Fruit fly (Drosophila melanogaster) whole organism, embryonic: ENCODE measurements around the gene stg.

Source experiments
- CG11398 ChIP-seq: fragments of 200-800 bp; sonication (Bioruptor generic); optimal IDR thresholded peaks from 2 replicates; lab custom pipeline; 2016; ENCODE audit warnings: missing biosample characterization, missing genetic modification characterization
- CG11456 ChIP-seq: fragments of 200-800 bp; sonication (Bioruptor generic); IDR thresholded peaks from 3 replicates; pipeline ENCODE4 v1.3.6; 2022; ENCODE audit warnings: missing biosample characterization, missing genetic modification characterization
- CG12942 ChIP-seq: fragments of 200-800 bp; sonication (Bioruptor generic); optimal IDR thresholded peaks from 3 replicates; lab custom pipeline; 2016; ENCODE audit warnings: missing biosample characterization, missing genetic modification characterization
- CG14667 ChIP-seq: fragments of 200-800 bp; sonication (Bioruptor generic); IDR thresholded peaks from 2 replicates; pipeline ENCODE4 v1.3.6; 2022; ENCODE audit warnings: missing biosample characterization, missing genetic modification characterization
- CG17802 ChIP-seq: fragments of 200-800 bp; sonication (Bioruptor generic); optimal IDR thresholded peaks from 2 replicates; lab custom pipeline; 2018; ENCODE audit warnings: missing biosample characterization, mild to moderate bottlenecking, missing genetic modification characterization, moderate library complexity
- CG2202 ChIP-seq: fragments of 200-800 bp; sonication (Bioruptor generic); optimal IDR thresholded peaks from 2 replicates; lab custom pipeline; 2018; ENCODE audit warnings: missing biosample characterization, mild to moderate bottlenecking, missing genetic modification characterization
- CG3847 ChIP-seq: fragments of 200-800 bp; sonication (Bioruptor generic); IDR thresholded peaks from 2 replicates; pipeline ENCODE4 v1.3.6; 2022; ENCODE audit warnings: missing biosample characterization, missing genetic modification characterization
- CG4328 ChIP-seq: fragments of 200-800 bp; sonication (Bioruptor generic); optimal IDR thresholded peaks from 3 replicates; lab custom pipeline; 2017; ENCODE audit warnings: missing biosample characterization, missing genetic modification reagents, missing genetic modification characterization
- CG6175 ChIP-seq: fragments of 200-800 bp; sonication (Bioruptor generic); IDR thresholded peaks from 3 replicates; pipeline ENCODE4 v1.3.6; 2022; ENCODE audit warnings: missing biosample characterization, missing genetic modification characterization
- CG6272 ChIP-seq: fragments of 200-800 bp; sonication (Bioruptor generic); IDR thresholded peaks from 2 replicates; pipeline ENCODE4 v1.3.6; 2022; ENCODE audit warnings: missing biosample characterization, missing genetic modification characterization
- CG8765 ChIP-seq: fragments of 200-800 bp; sonication (Bioruptor generic); IDR thresholded peaks from 2 replicates; pipeline ENCODE4 v1.3.6; 2022; ENCODE audit warnings: missing biosample characterization, missing genetic modification characterization
- CG9215 ChIP-seq: fragments of 200-800 bp; sonication (Bioruptor generic); IDR thresholded peaks from 2 replicates; pipeline ENCODE4 v1.3.6; 2022; ENCODE audit warnings: missing biosample characterization, missing genetic modification characterization
- CG9932 ChIP-seq: fragments of 200-800 bp; sonication (Bioruptor generic); IDR thresholded peaks from 2 replicates; pipeline ENCODE4 v1.3.6; 2022; ENCODE audit warnings: missing biosample characterization, missing genetic modification characterization
- Dek ChIP-seq: fragments of 200-800 bp; sonication (Bioruptor generic); optimal IDR thresholded peaks from 3 replicates; lab custom pipeline; 2019; ENCODE audit warnings: missing biosample characterization, mild to moderate bottlenecking, missing genetic modification characterization, moderate library complexity
- Dll ChIP-seq: fragments of 200-800 bp; sonication (Bioruptor generic); IDR thresholded peaks from 4 replicates; pipeline ENCODE4 v1.3.6; 2022; ENCODE audit warnings: missing biosample characterization, missing genetic modification characterization; ENCODE audit not compliant: partially characterized antibody
- Doc3 ChIP-seq: fragments of 200-800 bp; sonication (Bioruptor generic); IDR thresholded peaks from 3 replicates; pipeline ENCODE4 v1.3.6; 2022; ENCODE audit warnings: missing biosample characterization, missing genetic modification characterization; ENCODE audit not compliant: partially characterized antibody
- GATAe ChIP-seq: fragments of 200-800 bp; sonication (Bioruptor generic); conservative IDR thresholded peaks from 2 replicates; pipeline ENCODE4 v1.3.6; 2022; ENCODE audit warnings: missing biosample characterization, missing genetic modification characterization
- H2.0 ChIP-seq: fragments of 200-800 bp; sonication (Bioruptor generic); IDR thresholded peaks from 2 replicates; pipeline ENCODE4 v1.3.6; 2022; ENCODE audit warnings: missing biosample characterization, missing genetic modification characterization
- HmgD ChIP-seq: fragments of 200-800 bp; sonication (Bioruptor generic); optimal IDR thresholded peaks from 3 replicates; lab custom pipeline; 2016; ENCODE audit warnings: missing biosample characterization, missing genetic modification characterization
- Hr78 ChIP-seq, 2 experiments: fragments of 200-800 bp in 1 of 2; fragments of >200 bp in 1 of 2; sonication (Bioruptor generic) in 1 of 2; optimal IDR thresholded peaks; 2 replicates each; lab custom pipeline; 2017 to 2019; ENCODE audit warnings: missing biosample characterization in 2 of 2, missing genetic modification characterization in 2 of 2, mild to moderate bottlenecking in 1 of 2, moderate library complexity in 1 of 2
- Jarid2 ChIP-seq: fragments of 200-800 bp; sonication (Bioruptor generic); optimal IDR thresholded peaks from 3 replicates; lab custom pipeline; 2017; ENCODE audit warnings: mild to moderate bottlenecking, missing biosample characterization, missing genetic modification reagents, missing genetic modification characterization
- MBD-R2 ChIP-seq: fragments of 200-800 bp; sonication (Bioruptor generic); IDR thresholded peaks from 2 replicates; pipeline ENCODE4 v1.3.6; 2022; ENCODE audit warnings: missing biosample characterization, missing genetic modification characterization
- MESR4 ChIP-seq: fragments of 200-800 bp; sonication (Bioruptor generic); optimal IDR thresholded peaks from 2 replicates; lab custom pipeline; 2018; ENCODE audit warnings: missing biosample characterization, mild to moderate bottlenecking, missing genetic modification characterization, moderate library complexity
- Med ChIP-seq: fragments of 200-800 bp; sonication (Bioruptor generic); peaks from one replicate; lab custom pipeline; 2016; ENCODE audit warnings: missing biosample characterization, missing genetic modification characterization, mild to moderate bottlenecking, inconsistent platforms, moderate library complexity
- NC2β ChIP-seq: fragments of 200-800 bp; sonication (Bioruptor generic); optimal IDR thresholded peaks from 2 replicates; lab custom pipeline; 2016; ENCODE audit warnings: missing biosample characterization, missing genetic modification characterization
- Pdp1 ChIP-seq, 2 experiments: fragments of 200-800 bp; sonication (Bioruptor generic); optimal IDR thresholded peaks; 3 replicates each; lab custom pipeline; 2016; ENCODE audit warnings: missing biosample characterization in 2 of 2, missing genetic modification characterization in 2 of 2, mild to moderate bottlenecking in 1 of 2, moderate library complexity in 1 of 2
- Rfx ChIP-seq: fragments of 200-800 bp; sonication (Bioruptor generic); IDR thresholded peaks from 2 replicates; pipeline ENCODE4 v1.3.6; 2022; ENCODE audit warnings: missing biosample characterization, missing genetic modification characterization
- Rx ChIP-seq: fragments of 200-800 bp; sonication (Bioruptor generic); IDR thresholded peaks from 2 replicates; pipeline ENCODE4 v1.3.6; 2022; ENCODE audit warnings: missing biosample characterization, missing genetic modification characterization
- Sry-δ ChIP-seq: fragments of 200-800 bp; sonication (Bioruptor generic); optimal IDR thresholded peaks from 2 replicates; lab custom pipeline; 2016; ENCODE audit warnings: missing biosample characterization, missing genetic modification characterization
- ash1 ChIP-seq: fragments of 200-800 bp; sonication (Bioruptor generic); optimal IDR thresholded peaks from 2 replicates; lab custom pipeline; 2018; ENCODE audit warnings: missing biosample characterization, mild to moderate bottlenecking, missing genetic modification characterization
- bigmax ChIP-seq: fragments of 200-800 bp; sonication (Bioruptor generic); optimal IDR thresholded peaks from 2 replicates; lab custom pipeline; 2018; ENCODE audit warnings: missing biosample characterization, mild to moderate bottlenecking, missing genetic modification characterization
- cas ChIP-seq: fragments of 200-800 bp; sonication (Bioruptor generic); IDR thresholded peaks from 2 replicates; pipeline ENCODE4 v1.3.6; 2022; ENCODE audit warnings: missing biosample characterization, missing genetic modification characterization
- cwo ChIP-seq: fragments of 200-800 bp; sonication (Bioruptor generic); optimal IDR thresholded peaks from 3 replicates; lab custom pipeline; 2017; ENCODE audit warnings: missing biosample characterization, missing genetic modification characterization, mild to moderate bottlenecking, moderate library complexity, missing genetic modification reagents
- exex ChIP-seq: fragments of 200-800 bp; sonication (Bioruptor generic); optimal IDR thresholded peaks from 4 replicates; lab custom pipeline; 2018; ENCODE audit warnings: missing biosample characterization, mild to moderate bottlenecking, missing genetic modification characterization, moderate library complexity
- grau ChIP-seq: fragments of 200-800 bp; optimal IDR thresholded peaks from 3 replicates; lab custom pipeline; 2019; ENCODE audit warnings: missing biosample characterization, mild to moderate bottlenecking, missing genetic modification characterization, moderate library complexity
- grn ChIP-seq: fragments of 200-800 bp; sonication (Bioruptor generic); optimal IDR thresholded peaks from 3 replicates; lab custom pipeline; 2017; ENCODE audit warnings: missing biosample characterization, missing genetic modification characterization
- hbn ChIP-seq: fragments of 200-800 bp; sonication (Bioruptor generic); IDR thresholded peaks from 2 replicates; pipeline ENCODE4 v1.3.6; 2022; ENCODE audit warnings: missing biosample characterization, missing genetic modification characterization; ENCODE audit not compliant: partially characterized antibody
- lilli ChIP-seq: fragments of 200-800 bp; sonication (Bioruptor generic); optimal IDR thresholded peaks from 3 replicates; lab custom pipeline; 2016; ENCODE audit warnings: missing biosample characterization, missing genetic modification characterization
- lmd ChIP-seq: fragments of 200-800 bp; sonication (Bioruptor generic); IDR thresholded peaks from 2 replicates; pipeline ENCODE4 v1.3.6; 2022; ENCODE audit warnings: missing biosample characterization, missing genetic modification characterization
- mirr ChIP-seq: fragments of 200-800 bp; sonication (Bioruptor generic); optimal IDR thresholded peaks from 3 replicates; lab custom pipeline; 2018; ENCODE audit warnings: missing biosample characterization, mild to moderate bottlenecking, missing genetic modification characterization
- nmo ChIP-seq: fragments of 200-800 bp; sonication (Bioruptor generic); optimal IDR thresholded peaks from 2 replicates; lab custom pipeline; 2018; ENCODE audit warnings: missing biosample characterization, mild to moderate bottlenecking, missing genetic modification characterization, moderate library complexity
- slbo ChIP-seq: fragments of 200-800 bp; sonication (Bioruptor generic); IDR thresholded peaks from 2 replicates; pipeline ENCODE4 v1.3.6; 2022; ENCODE audit warnings: missing biosample characterization, missing genetic modification characterization
- ssp ChIP-seq: fragments of 200-800 bp; sonication (Bioruptor generic); IDR thresholded peaks from 2 replicates; pipeline ENCODE4 v1.3.6; 2022; ENCODE audit warnings: missing biosample characterization, missing genetic modification characterization
- sug ChIP-seq: fragments of 200-800 bp; optimal IDR thresholded peaks from 2 replicates; lab custom pipeline; 2019; ENCODE audit warnings: missing biosample characterization, mild to moderate bottlenecking, missing genetic modification characterization, moderate library complexity
- wdn ChIP-seq: fragments of 200-800 bp; sonication (Bioruptor generic); IDR thresholded peaks from 2 replicates; pipeline ENCODE4 v1.3.6; 2022; ENCODE audit warnings: missing biosample characterization, missing genetic modification characterization
- zfh1 ChIP-seq: fragments of 200-800 bp; sonication (Bioruptor generic); IDR thresholded peaks from 3 replicates; pipeline ENCODE4 v1.3.6; 2022; ENCODE audit warnings: missing biosample characterization, missing genetic modification characterization

The stg gene

DNA sequence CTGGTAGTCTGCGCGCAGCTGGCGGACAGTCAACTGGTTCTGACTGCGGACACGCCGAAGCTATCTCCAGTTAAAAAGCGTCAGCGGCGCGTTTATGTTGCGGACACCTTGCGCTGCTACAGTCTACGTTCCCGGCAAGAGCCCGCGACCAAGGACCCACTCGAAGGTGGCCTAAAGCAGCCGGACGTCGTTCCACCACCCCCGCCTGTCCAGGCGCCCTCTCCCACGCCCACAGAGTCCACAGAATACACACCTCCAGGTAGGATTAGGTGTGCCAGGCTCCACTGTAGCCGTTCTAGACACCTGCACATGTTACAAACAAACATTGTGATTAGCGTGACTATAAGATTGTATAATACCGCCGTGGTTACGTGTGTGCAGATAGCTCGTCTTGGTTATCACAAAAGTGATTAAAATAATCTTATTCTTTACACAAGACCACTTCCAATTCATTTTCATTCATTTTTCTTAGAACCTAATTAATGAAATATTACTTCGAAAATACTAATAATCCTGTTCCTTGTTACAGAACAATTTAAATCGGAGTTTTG is 25.0 kb downstream of the stg start (continued):
- TF ChIP-seq lilli (no peak), CG6175 (0 out of 3 replicates have a peak, but pooled peaks have one; percentile 8), CG11456 (GFP tag; lab: Robert Waterston, UW) (peak; percentile 51; the same call in 1 of the 3 replicates), CG8765 (GFP tag; lab: Robert Waterston, UW) (0 out of 2 replicates have a peak, but pooled peaks have one; percentile 7), HmgD (GFP tag; lab: Kevin White, UChicago) (no peak), Med (GFP tag; lab: Kevin White, UChicago) (peak; percentile 83), exex (tag; lab: Kevin White, UChicago) (peak; percentile 84), CG9215 (GFP tag; lab: Robert Waterston, UW) (no peak), zfh1 (0 out of 3 replicates have a peak, but pooled peaks have one; percentile 40), Pdp1 (GFP tag; optimal IDR thresholded peaks at IDR 0.05; lab: Kevin White, UChicago) (peak in 1 of 2 experiments; percentile 96), Rx (GFP tag; lab: Robert Waterston, UW) (0 out of 2 replicates have a peak, but pooled peaks have one; percentile 5), slbo (peak; percentile 45; the same call in 1 of the 2 replicates), CG3847 (GFP tag; lab: Robert Waterston, UW) (peak; percentile 44; the same call in 1 of the 2 replicates), CG11398 (GFP tag; lab: Kevin White, UChicago) (no peak), H2.0 (peak; percentile 18; the same call in 1 of the 2 replicates), NC2β (GFP tag; lab: Kevin White, UChicago) (no peak), mirr (peak; percentile 71), CG2202 (tag; lab: Kevin White, UChicago) (no peak), CG9932 (GFP tag; lab: Robert Waterston, UW) (peak; percentile 36; the same call in 1 of the 2 replicates), Rfx (peak; percentile 55), wdn (GFP tag; lab: Robert Waterston, UW) (peak; percentile 37; the same call in 1 of the 2 replicates), ash1 (GFP tag; lab: Kevin White, UChicago) (no peak), lmd (GFP tag; lab: Robert Waterston, UW) (peak; percentile 42; the same call in 1 of the 2 replicates), cas (peak; percentile 65), MBD-R2 (GFP tag; lab: Robert Waterston, UW) (peak; percentile 7; the same call in 1 of the 2 replicates), Jarid2 (no peak), cwo (GFP tag; lab: Kevin White, UChicago) (peak; percentile 61)
- TF ChIP-seq, all 482 proteins: peak for 39

DNA sequence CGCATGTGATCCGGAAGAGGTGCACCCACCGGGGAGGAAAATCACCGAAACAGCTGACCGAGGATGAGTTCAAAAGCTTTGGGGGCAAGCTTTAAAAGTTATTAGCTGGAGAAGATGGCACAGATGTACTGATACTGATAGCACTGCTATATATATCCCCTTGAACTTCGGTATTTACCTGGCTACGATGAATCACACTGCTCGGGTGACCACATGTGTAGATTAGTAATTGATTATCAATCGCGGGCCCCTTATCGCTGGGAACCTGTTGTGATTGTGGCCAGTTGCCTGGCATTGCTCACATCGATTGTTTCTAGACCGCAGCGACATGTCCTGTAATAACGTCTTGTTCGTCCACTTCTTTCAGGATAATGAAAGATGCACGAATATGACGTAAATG is 25.6 kb downstream of the stg start:
- TF ChIP-seq GATAe (peak; percentile 40; the same call in 1 of the 2 replicates), cwo (GFP tag; lab: Kevin White, UChicago) (peak; percentile 9), grn (GFP tag; lab: Kevin White, UChicago) (peak; percentile 73), exex (tag; lab: Kevin White, UChicago) (peak; percentile 69), mirr (peak; percentile 32), CG17802 (tag; lab: Kevin White, UChicago) (no peak), sug (peak; percentile 51), ssp (GFP tag; lab: Robert Waterston, UW) (peak; percentile 10; the same call in 1 of the 2 replicates), Hr78 (GFP tag; optimal IDR thresholded peaks at IDR 0.05; lab: Kevin White, UChicago) (peak in 1 of 2 experiments; percentile 11), CG4328 (GFP tag; lab: Kevin White, UChicago) (no peak)
- TF ChIP-seq, all 482 proteins: peak for 8

DNA sequence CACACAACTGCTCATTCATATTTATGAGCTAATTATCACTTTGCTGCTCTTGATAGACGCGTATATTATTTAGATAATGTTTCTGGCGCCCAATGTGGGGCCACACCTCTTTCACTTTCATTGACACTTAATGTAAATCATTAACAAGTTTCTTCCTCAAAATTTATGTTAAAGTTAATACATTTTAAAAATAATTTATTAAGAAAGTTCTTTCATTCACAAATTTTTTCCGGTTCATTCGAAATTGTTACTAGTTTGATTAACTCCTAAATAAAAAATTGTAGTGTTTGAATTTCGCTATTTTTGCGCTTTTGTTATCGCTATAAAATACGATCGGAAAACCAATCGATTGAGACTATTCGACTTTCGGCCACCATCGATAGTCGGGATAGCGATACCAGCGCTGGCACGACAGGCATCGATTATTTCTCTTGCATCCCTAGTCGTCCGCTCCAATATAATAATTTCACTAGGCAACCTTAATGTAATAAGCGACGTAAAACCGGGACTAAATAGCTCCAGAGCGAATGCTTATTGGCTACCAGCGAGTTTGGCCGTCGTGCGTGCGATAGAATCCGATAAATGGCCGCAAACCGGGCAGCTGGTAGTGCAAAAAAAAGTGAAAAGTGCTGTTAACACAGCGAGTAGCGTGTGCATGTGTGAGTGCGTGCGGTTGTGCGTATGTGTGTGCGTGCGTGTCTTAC is 26.7 kb downstream of the stg start, which contains the start of gene Usp1:
Usp1 (plus strand) TSS at position 417 of the 704 bp plus-strand sequence.
- peak; percentile 86 for TF ChIP-seq Doc3
- TF ChIP-seq MESR4 (GFP tag; lab: Kevin White, UChicago) = peak; percentile 93
- TF ChIP-seq hbn (GFP tag; lab: Robert Waterston, UW) = peak; percentile 87
- TF ChIP-seq CG6272 (GFP tag; lab: Robert Waterston, UW) = peak; percentile 13; the same call in 1 of the 2 replicates
- TF ChIP-seq CG12942 (GFP tag; lab: Kevin White, UChicago) = no peak
- peak; percentile 93 for TF ChIP-seq Sry-δ (GFP tag; lab: Kevin White, UChicago)
- TF ChIP-seq bigmax (GFP tag; lab: Kevin White, UChicago) = no peak
- peak; percentile 10 for TF ChIP-seq grau (tag; lab: Kevin White, UChicago)
- peak; percentile 62 for TF ChIP-seq nmo (GFP tag; lab: Kevin White, UChicago)
- TF ChIP-seq GATAe = no peak
- peak; percentile 91 for TF ChIP-seq Dll (GFP tag; lab: Robert Waterston, UW)
- no peak for TF ChIP-seq CG14667
- TF ChIP-seq Dek (tag; lab: Kevin White, UChicago) = peak; percentile 14
